Worm (Caenorhabditis elegans): ENCODE measurements around the gene F07G11.3.

Gene F07G11.3

ce11 chrV:7269399-7269798, 29.2 kb upstream of the F07G11.3 start, which contains the start of gene C13A2.6:
C13A2.6 (plus strand) TSS chrV:7269699.
- TF ChIP-seq hlh-12 (tag; optimal IDR thresholded peaks at IDR 0.05) = no peak
- no peak for TF ChIP-seq Y56A3A.18 (GFP tag; IDR thresholded peaks at IDR 0.05)
- no peak for TF ChIP-seq nfya-1 (tag; optimal IDR thresholded peaks at IDR 0.05; ENCODE audit: borderline replicate concordance, insufficient read depth)
- TF ChIP-seq F57C9.4 (tag; optimal IDR thresholded peaks at IDR 0.05) = no peak
- no peak for TF ChIP-seq madf-8 (GFP tag; conservative IDR thresholded peaks at IDR 0.05)

ce11 chrV:7274992-7275391, 23.6 kb upstream of the F07G11.3 start, which contains the start of gene C13A2.10:
C13A2.10 (minus strand) TSS chrV:7275092.
- TF ChIP-seq ztf-18 (tag; optimal IDR thresholded peaks at IDR 0.05) = no peak
- no peak for TF ChIP-seq hmg-20 (GFP tag; IDR thresholded peaks at IDR 0.05)
- no peak for TF ChIP-seq lin-40 (tag; optimal IDR thresholded peaks at IDR 0.05)
- no peak for TF ChIP-seq ceh-100 (GFP tag; IDR thresholded peaks at IDR 0.05)
- no peak for TF ChIP-seq Y79H2A.3 (GFP tag; conservative IDR thresholded peaks at IDR 0.05)
- no peak for TF ChIP-seq aptf-2 (GFP tag; conservative IDR thresholded peaks at IDR 0.05)
- TF ChIP-seq K11D2.4 (GFP tag; IDR thresholded peaks at IDR 0.05) = no peak
- TF ChIP-seq nhr-179 (tag; optimal IDR thresholded peaks at IDR 0.05) = no peak
- TF ChIP-seq lin-35 (GFP tag; optimal IDR thresholded peaks at IDR 0.05) = no peak
- no peak for TF ChIP-seq K12H6.12 (tag; optimal IDR thresholded peaks at IDR 0.05)
- no peak for TF ChIP-seq nhr-90 (tag; optimal IDR thresholded peaks at IDR 0.05)
- no peak for TF ChIP-seq dox-1 (GFP tag; IDR thresholded peaks at IDR 0.05)
- TF ChIP-seq D2030.7 (GFP tag; IDR thresholded peaks at IDR 0.05) = no peak

DNA sequence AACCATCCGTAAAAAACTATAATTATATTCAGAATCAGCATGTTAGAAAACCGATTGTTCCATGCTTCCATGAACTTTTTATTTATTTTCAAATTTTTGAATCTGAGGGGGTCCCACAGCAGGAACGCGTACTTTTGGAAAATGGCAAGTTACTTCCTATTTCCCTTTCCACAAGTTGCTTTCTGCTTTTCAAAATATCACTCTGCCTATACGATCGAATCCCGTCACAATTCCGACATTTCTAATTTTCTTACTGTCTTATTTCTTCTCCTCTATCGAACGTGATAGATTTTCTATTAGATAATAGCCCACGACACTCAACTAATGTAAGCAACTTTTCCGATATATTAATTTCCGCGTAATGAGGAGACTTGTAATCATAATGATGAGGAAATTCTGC, 23.1 kb upstream of the F07G11.3 start, which contains the start of gene C13A2.5:
Gene C13A2.5, plus strand, starts transcription at position 301 of the 400 bp plus-strand sequence.
- TF ChIP-seq somi-1 (GFP tag; optimal IDR thresholded peaks at IDR 0.05) = no peak
- no peak for TF ChIP-seq lsl-1 (GFP tag; optimal IDR thresholded peaks at IDR 0.05)
- no peak for TF ChIP-seq ztf-22 (GFP tag; optimal IDR thresholded peaks at IDR 0.05)
- no peak for TF ChIP-seq ztf-28 (GFP tag; IDR thresholded peaks at IDR 0.05)
- TF ChIP-seq egl-18 (GFP tag; IDR thresholded peaks at IDR 0.05) = no peak
- TF ChIP-seq Y79H2A.3 (GFP tag; conservative IDR thresholded peaks at IDR 0.05) = no peak
- TF ChIP-seq unc-62 (GFP tag; optimal IDR thresholded peaks at IDR 0.05) = no peak
- no peak for TF ChIP-seq lir-1 (GFP tag; conservative IDR thresholded peaks at IDR 0.05)
- TF ChIP-seq dpff-1 (tag; optimal IDR thresholded peaks at IDR 0.05) = no peak
- no peak for TF ChIP-seq ZK185.1 (tag; optimal IDR thresholded peaks at IDR 0.05; ENCODE audit: poor library complexity, severe bottlenecking)
- no peak for TF ChIP-seq nhr-120 (GFP tag; IDR thresholded peaks at IDR 0.05)
- no peak for TF ChIP-seq ceh-40 (GFP tag; IDR thresholded peaks at IDR 0.05)

ce11 chrV:7279090-7279489, 19.5 kb upstream of the F07G11.3 start, which contains the start of gene C13A2.4:
C13A2.4 (plus strand) TSS chrV:7279390.
- no peak for TF ChIP-seq sptf-2 (GFP tag; optimal IDR thresholded peaks at IDR 0.05)
- no peak for TF ChIP-seq repo-1 (tag; optimal IDR thresholded peaks at IDR 0.05)
- no peak for TF ChIP-seq F52B5.7 (tag; optimal IDR thresholded peaks at IDR 0.05)

DNA sequence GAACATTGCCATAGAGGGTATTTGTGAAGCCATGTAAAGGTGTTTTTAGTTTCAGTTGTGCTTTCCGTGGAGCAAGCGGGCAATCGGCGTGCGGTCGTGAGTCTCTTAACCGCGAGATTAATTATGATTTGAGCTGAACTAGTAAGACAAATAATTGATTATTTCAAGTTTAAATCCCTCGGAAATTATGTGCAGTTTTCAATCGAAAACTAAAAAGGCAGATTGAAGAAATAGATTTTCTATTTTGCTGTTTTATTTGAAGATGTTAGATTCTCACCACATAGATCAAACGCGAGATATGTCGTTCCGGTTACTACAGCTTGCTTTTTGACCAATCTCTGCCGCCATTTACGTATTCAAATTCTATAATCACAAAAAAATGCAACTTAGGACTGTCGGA, 16.5 kb upstream of the F07G11.3 start, which contains the start of gene C13A2.3:
Gene C13A2.3, plus strand, starts transcription at position 301 of the 400 bp plus-strand sequence.
- TF ChIP-seq T26A5.8 (tag; optimal IDR thresholded peaks at IDR 0.05) (no peak), egl-44 (GFP tag; IDR thresholded peaks at IDR 0.05) (no peak), egl-18 (GFP tag; IDR thresholded peaks at IDR 0.05) (no peak), hmg-1.2 (GFP tag; IDR thresholded peaks at IDR 0.05) (no peak), snpc-4 (GFP tag; optimal IDR thresholded peaks at IDR 0.05) (no peak), snpc-4 (tag; optimal IDR thresholded peaks at IDR 0.05) (no peak), ceh-100 (GFP tag; IDR thresholded peaks at IDR 0.05) (no peak), ama-1 (optimal IDR thresholded peaks at IDR 0.05) (no peak), ama-1 (GFP tag; optimal IDR thresholded peaks at IDR 0.05) (no peak), tbx-9 (tag; optimal IDR thresholded peaks at IDR 0.05; ENCODE audit: borderline replicate concordance) (no peak), nfya-2 (GFP tag; IDR thresholded peaks at IDR 0.05) (no peak), athp-1 (tag; optimal IDR thresholded peaks at IDR 0.05) (no peak), aptf-2 (GFP tag; conservative IDR thresholded peaks at IDR 0.05) (no peak)
